Worm (Caenorhabditis elegans) whole organism, mixed stage, embryonic: ENCODE measurements around the gene cnnm-3.

Experiments used
- M03D4.4 ChIP-seq: sonication (generic microtip); optimal IDR thresholded peaks from 2 replicates; lab custom pipeline; 2017; ENCODE audit warnings: mild to moderate bottlenecking, missing genetic modification characterization, missing compliant biosample characterization
- bed-3 ChIP-seq: fragments of 200-800 bp; sonication (Bioruptor generic); optimal IDR thresholded peaks from 3 replicates; lab custom pipeline; 2018; ENCODE audit warnings: mild to moderate bottlenecking, missing genetic modification characterization, moderate library complexity, missing compliant biosample characterization
- blmp-1 ChIP-seq: fragments of 150-350 bp; optimal IDR thresholded peaks from 2 replicates; lab custom pipeline; 2014; ENCODE audit warnings: missing biosample characterization, missing genetic modification characterization
- ceh-39 ChIP-seq: fragments of 150-350 bp; optimal IDR thresholded peaks from 2 replicates; lab custom pipeline; 2014; ENCODE audit warnings: missing biosample characterization, missing genetic modification characterization
- ceh-43 ChIP-seq: fragments of 200-800 bp; sonication (Bioruptor generic); optimal IDR thresholded peaks from 2 replicates; lab custom pipeline; 2018; ENCODE audit warnings: mild to moderate bottlenecking, missing genetic modification characterization, moderate library complexity, missing compliant biosample characterization
- ceh-83 ChIP-seq: fragments of 200-800 bp; sonication (Bioruptor generic); optimal IDR thresholded peaks from 2 replicates; lab custom pipeline; 2018; ENCODE audit warnings: mild to moderate bottlenecking, missing genetic modification characterization, missing compliant biosample characterization
- ces-1 ChIP-seq: fragments of 150-350 bp; optimal IDR thresholded peaks from 2 replicates; lab custom pipeline; 2014; ENCODE audit warnings: missing biosample characterization, missing genetic modification reagents, missing genetic modification characterization
- cnd-1 ChIP-seq: fragments of 200-800 bp; sonication (Bioruptor generic); optimal IDR thresholded peaks from 2 replicates; lab custom pipeline; 2018; ENCODE audit warnings: mild to moderate bottlenecking, missing genetic modification characterization, missing compliant biosample characterization
- drap-1 ChIP-seq: fragments of 200-800 bp; sonication (Bioruptor generic); optimal IDR thresholded peaks from 3 replicates; lab custom pipeline; 2018; ENCODE audit warnings: mild to moderate bottlenecking, missing genetic modification characterization, missing compliant biosample characterization
- elt-3 ChIP-seq: fragments of 150-350 bp; optimal IDR thresholded peaks from 2 replicates; lab custom pipeline; 2014; ENCODE audit warnings: missing biosample characterization, missing genetic modification characterization
- flh-1 ChIP-seq: fragments of 200-800 bp; sonication (Bioruptor generic); optimal IDR thresholded peaks from 2 replicates; lab custom pipeline; 2018; ENCODE audit warnings: mild to moderate bottlenecking, missing genetic modification characterization, moderate library complexity, missing compliant biosample characterization
- ham-2 ChIP-seq: fragments of 200-800 bp; sonication (Bioruptor generic); optimal IDR thresholded peaks from 2 replicates; lab custom pipeline; 2018; ENCODE audit warnings: mild to moderate bottlenecking, missing genetic modification characterization, missing compliant biosample characterization
- hlh-1 ChIP-seq: fragments of 150-350 bp; optimal IDR thresholded peaks from 2 replicates; lab custom pipeline; 2014; ENCODE audit warnings: missing biosample characterization, missing genetic modification reagents, missing genetic modification characterization
- lin-13 ChIP-seq: fragments of 150-350 bp; optimal IDR thresholded peaks from 2 replicates; lab custom pipeline; 2014; ENCODE audit warnings: missing biosample characterization, missing genetic modification characterization
- lin-32 ChIP-seq: fragments of 200-800 bp; sonication (Bioruptor generic); optimal IDR thresholded peaks from 2 replicates; lab custom pipeline; 2018; ENCODE audit warnings: mild to moderate bottlenecking, missing genetic modification characterization, missing compliant biosample characterization
- lsy-2 ChIP-seq: fragments of 150-350 bp; optimal IDR thresholded peaks from 2 replicates; lab custom pipeline; 2014; ENCODE audit warnings: missing biosample characterization, missing genetic modification characterization
- mab-5 ChIP-seq: fragments of 150-350 bp; optimal IDR thresholded peaks from 2 replicates; lab custom pipeline; 2014; ENCODE audit warnings: missing biosample characterization, missing genetic modification characterization
- mep-1 ChIP-seq: fragments of 150-350 bp; optimal IDR thresholded peaks from 2 replicates; lab custom pipeline; 2017; ENCODE audit warnings: missing biosample characterization, missing genetic modification reagents, missing genetic modification characterization, inconsistent platforms
- mls-2 ChIP-seq: sonication (generic microtip); optimal IDR thresholded peaks from 2 replicates; lab custom pipeline; 2016; ENCODE audit warnings: mild to moderate bottlenecking, missing genetic modification characterization, moderate library complexity, missing compliant biosample characterization
- nhr-12 ChIP-seq: fragments of 150-350 bp; optimal IDR thresholded peaks from 2 replicates; lab custom pipeline; 2014; ENCODE audit warnings: missing biosample characterization, missing genetic modification characterization
- nhr-2 ChIP-seq: fragments of 150-350 bp; optimal IDR thresholded peaks from 2 replicates; lab custom pipeline; 2014; ENCODE audit warnings: missing biosample characterization, missing genetic modification characterization
- nhr-237 ChIP-seq: fragments of 150-350 bp; optimal IDR thresholded peaks from 2 replicates; lab custom pipeline; 2014; ENCODE audit warnings: missing biosample characterization, missing genetic modification characterization
- nhr-28 ChIP-seq: fragments of 150-350 bp; optimal IDR thresholded peaks from 2 replicates; lab custom pipeline; 2014; ENCODE audit warnings: missing biosample characterization, missing genetic modification characterization
- nhr-76 ChIP-seq: sonication (generic microtip); optimal IDR thresholded peaks from 2 replicates; lab custom pipeline; 2017; ENCODE audit warnings: missing biosample characterization, missing genetic modification characterization
- pha-4 ChIP-seq: fragments of 150-350 bp; optimal IDR thresholded peaks from 2 replicates; lab custom pipeline; 2018; ENCODE audit warnings: missing biosample characterization, missing genetic modification reagents, missing genetic modification characterization
- sem-2 ChIP-seq: fragments of 200-800 bp; sonication (Bioruptor generic); optimal IDR thresholded peaks from 2 replicates; lab custom pipeline; 2018; ENCODE audit warnings: mild to moderate bottlenecking, missing genetic modification characterization, missing compliant biosample characterization
- snpc-4 ChIP-seq: fragments of 150-350 bp; optimal IDR thresholded peaks from 2 replicates; lab custom pipeline; 2014; ENCODE audit warnings: missing biosample characterization, missing genetic modification characterization
- sptf-1 ChIP-seq: sonication (generic microtip); optimal IDR thresholded peaks from 2 replicates; lab custom pipeline; 2017; ENCODE audit warnings: mild to moderate bottlenecking, missing genetic modification characterization, moderate library complexity, missing compliant biosample characterization
- tbx-8 ChIP-seq: fragments of 200-800 bp; sonication (Bioruptor generic); optimal IDR thresholded peaks from 2 replicates; lab custom pipeline; 2018; ENCODE audit warnings: mild to moderate bottlenecking, missing genetic modification characterization, moderate library complexity, missing compliant biosample characterization
- unc-39 ChIP-seq: fragments of 150-350 bp; optimal IDR thresholded peaks from 2 replicates; lab custom pipeline; 2014; ENCODE audit warnings: missing biosample characterization, missing genetic modification characterization
- zip-8 ChIP-seq: fragments of 150-350 bp; optimal IDR thresholded peaks from 2 replicates; lab custom pipeline; 2014; ENCODE audit warnings: missing biosample characterization, missing genetic modification characterization

cnnm-3 gene

DNA sequence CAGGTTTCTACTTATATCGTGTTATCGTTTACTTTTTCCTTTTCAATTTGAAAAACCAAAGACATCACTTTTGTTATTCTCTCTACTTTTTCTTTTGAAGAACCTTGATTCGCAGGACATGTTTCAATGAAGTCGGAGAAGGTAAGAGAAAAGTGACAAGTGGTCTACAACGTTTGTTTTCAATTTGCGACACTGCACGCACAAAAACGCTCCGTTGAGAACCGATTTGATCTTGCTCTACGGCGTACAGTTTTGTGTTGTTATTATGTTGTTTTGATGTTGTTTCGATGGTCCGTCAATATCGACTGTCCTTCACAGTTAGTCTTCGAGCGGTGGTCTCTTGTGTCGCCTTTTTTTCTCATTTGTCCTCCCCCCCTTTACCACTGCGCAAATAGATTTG, 43.8 kb upstream of the cnnm-3 start, which contains the start of gene pccb-1:
Gene pccb-1 (plus strand): TSS at position 127 of the 400 bp plus-strand sequence.
- TF ChIP-seq M03D4.4 (no peak), hlh-1 (peak; percentile 35), lin-32 (no peak), nhr-2 (tag; lab: Kevin White, UChicago) (no peak), tbx-8 (no peak), pha-4 (tag; lab: Kevin White, UChicago) (no peak)

DNA sequence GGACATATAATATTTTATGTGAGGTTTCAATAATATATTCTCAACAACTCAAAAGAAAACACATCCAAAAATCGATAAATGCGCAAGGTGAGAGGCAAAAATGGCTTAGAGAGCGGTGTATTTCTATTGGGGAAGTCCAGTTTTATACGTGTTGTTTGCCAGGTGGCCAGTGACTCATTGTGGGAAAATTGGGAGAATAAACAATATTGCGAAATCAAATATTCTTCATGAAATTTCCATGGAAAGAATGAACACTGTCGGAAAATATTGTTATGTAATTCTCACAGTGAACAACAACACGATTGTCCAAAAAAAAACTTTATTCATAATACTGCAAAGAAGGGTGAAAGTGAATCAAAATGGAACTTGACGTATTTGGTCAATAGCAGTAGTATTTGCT, 42.0 kb upstream of the cnnm-3 start:
- TF ChIP-seq blmp-1 (no peak), bed-3 (GFP tag; lab: Kevin White, UChicago) (no peak), cnd-1 (tag; lab: Kevin White, UChicago) (no peak), nhr-12 (tag; lab: Kevin White, UChicago) (no peak), unc-39 (tag; lab: Kevin White, UChicago) (no peak), hlh-1 (no peak), nhr-237 (tag; lab: Kevin White, UChicago) (no peak), lsy-2 (tag; lab: Kevin White, UChicago) (no peak), nhr-76 (tag; lab: Kevin White, UChicago) (no peak), pha-4 (tag; lab: Kevin White, UChicago) (no peak), zip-8 (tag; lab: Kevin White, UChicago) (no peak), elt-3 (no peak), M03D4.4 (no peak), ceh-39 (no peak), nhr-2 (tag; lab: Kevin White, UChicago) (no peak), ham-2 (GFP tag; lab: Kevin White, UChicago) (no peak), ceh-83 (GFP tag; lab: Kevin White, UChicago) (no peak), snpc-4 (tag; lab: Kevin White, UChicago) (no peak), ceh-43 (GFP tag; lab: Kevin White, UChicago) (no peak), mls-2 (tag; lab: Kevin White, UChicago) (no peak)

DNA sequence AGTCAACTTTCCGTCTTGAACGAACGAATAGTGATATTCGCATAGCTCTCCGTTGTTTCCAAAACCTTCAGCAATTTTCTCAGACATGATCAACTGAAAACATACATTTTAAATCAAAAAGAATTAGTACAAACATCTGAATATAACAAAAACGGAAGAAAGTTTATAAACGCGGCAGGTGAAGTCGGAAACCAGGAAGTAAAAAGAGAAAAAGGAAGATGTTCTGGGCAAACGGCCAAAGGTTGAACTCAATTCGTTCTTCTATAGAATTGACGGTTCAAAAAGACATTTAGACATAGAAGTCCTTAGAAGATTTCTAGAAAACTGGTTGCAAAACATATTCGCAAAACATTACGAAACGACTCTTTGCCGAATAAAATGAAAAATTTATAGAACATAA, 41.6 kb upstream of the cnnm-3 start, which contains the start of gene F52E4.5:
Gene F52E4.5 (minus strand): TSS at position 101 of the 400 bp plus-strand sequence.
- TF ChIP-seq lin-13 (tag; lab: Kevin White, UChicago) = no peak
- TF ChIP-seq blmp-1 = no peak
- no peak for TF ChIP-seq nhr-2 (tag; lab: Kevin White, UChicago)
- no peak for TF ChIP-seq mep-1
- TF ChIP-seq mab-5 (tag; lab: Kevin White, UChicago) = no peak
- TF ChIP-seq ceh-83 (GFP tag; lab: Kevin White, UChicago) = no peak
- TF ChIP-seq ceh-39 = no peak
- no peak for TF ChIP-seq sptf-1 (tag; lab: Kevin White, UChicago)
- TF ChIP-seq nhr-237 (tag; lab: Kevin White, UChicago) = no peak
- TF ChIP-seq nhr-28 (tag; lab: Kevin White, UChicago) = no peak
- no peak for TF ChIP-seq bed-3 (GFP tag; lab: Kevin White, UChicago)

DNA sequence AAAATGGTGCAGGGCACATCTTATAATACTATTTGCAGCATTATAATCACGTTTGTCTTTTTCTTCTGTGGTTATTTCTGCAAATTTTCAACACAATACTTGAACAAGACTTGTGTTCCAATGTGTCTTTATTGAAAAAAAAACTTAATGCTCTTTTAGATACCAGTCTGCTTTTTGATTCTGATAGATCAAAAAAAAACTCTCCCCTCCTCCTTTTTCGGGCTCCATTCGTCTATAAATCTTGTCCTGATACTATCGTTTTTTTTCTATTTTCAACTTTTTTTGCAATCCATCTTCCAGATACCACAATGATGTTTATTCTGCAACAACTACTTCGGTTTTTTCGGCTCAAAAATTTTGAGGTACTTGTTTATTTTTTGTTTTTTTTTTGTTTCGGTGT, 35.2 kb upstream of the cnnm-3 start, which contains the start of gene twk-16:
Gene twk-16 (plus strand): TSS at position 301 of the 400 bp plus-strand sequence.
- TF ChIP-seq lin-13 (tag; lab: Kevin White, UChicago) = no peak
- TF ChIP-seq drap-1 (GFP tag; lab: Kevin White, UChicago) = no peak
- no peak for TF ChIP-seq sem-2 (GFP tag; lab: Kevin White, UChicago)
- TF ChIP-seq zip-8 (tag; lab: Kevin White, UChicago) = no peak
- TF ChIP-seq ces-1 (GFP tag; lab: Kevin White, UChicago) = no peak
- no peak for TF ChIP-seq ceh-43 (GFP tag; lab: Kevin White, UChicago)
- no peak for TF ChIP-seq tbx-8
- TF ChIP-seq lin-32 = no peak
- TF ChIP-seq pha-4 (tag; lab: Kevin White, UChicago) = no peak
- no peak for TF ChIP-seq blmp-1
- no peak for TF ChIP-seq elt-3
- no peak for TF ChIP-seq nhr-2 (tag; lab: Kevin White, UChicago)
- TF ChIP-seq bed-3 (GFP tag; lab: Kevin White, UChicago) = no peak
- TF ChIP-seq mls-2 (tag; lab: Kevin White, UChicago) = no peak
- no peak for TF ChIP-seq nhr-12 (tag; lab: Kevin White, UChicago)

DNA sequence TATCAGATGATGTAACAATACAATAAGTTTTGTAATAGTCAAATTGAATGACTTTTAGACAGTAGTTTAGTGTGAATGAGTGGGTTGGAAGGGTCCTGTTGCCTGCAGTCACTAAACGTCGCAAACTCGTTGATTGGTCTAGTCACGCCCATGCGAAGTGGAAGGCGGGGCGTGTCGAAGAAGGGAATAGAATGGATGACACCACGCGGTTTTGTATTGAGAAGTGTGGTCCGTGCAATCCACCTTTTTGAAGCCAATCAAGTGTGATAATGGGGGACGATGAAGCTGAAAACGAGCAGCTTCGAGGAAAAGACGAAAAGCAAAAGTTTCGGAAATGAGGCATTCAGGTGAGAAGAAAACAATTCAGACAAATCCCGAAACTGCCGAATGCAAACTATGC, 24.7 kb upstream of the cnnm-3 start, which contains the start of gene ceh-31:
Gene ceh-31 (minus strand): TSS at position 101 of the 400 bp plus-strand sequence.
- TF ChIP-seq zip-8 (tag; lab: Kevin White, UChicago) (no peak), ham-2 (GFP tag; lab: Kevin White, UChicago) (no peak), flh-1 (GFP tag; lab: Kevin White, UChicago) (no peak), nhr-76 (tag; lab: Kevin White, UChicago) (no peak), hlh-1 (no peak), nhr-12 (tag; lab: Kevin White, UChicago) (no peak), lsy-2 (tag; lab: Kevin White, UChicago) (no peak), mab-5 (tag; lab: Kevin White, UChicago) (no peak), mls-2 (tag; lab: Kevin White, UChicago) (no peak), nhr-237 (tag; lab: Kevin White, UChicago) (no peak), snpc-4 (tag; lab: Kevin White, UChicago) (no peak), ceh-39 (no peak), nhr-28 (tag; lab: Kevin White, UChicago) (no peak)
